Worm (Caenorhabditis elegans) whole organism, young adult: ENCODE results near the gene sru-17.

ENCODE experiments used
- Y53G8AR.9 ChIP-seq: fragments of 200-800 bp; sonication (Bioruptor generic); conservative IDR thresholded peaks from 2 replicates; pipeline ENCODE4 v1.3.6; 2022; ENCODE audit warnings: missing genetic modification reagents, missing genetic modification characterization, missing compliant biosample characterization
- aptf-2 ChIP-seq: fragments of 200-800 bp; sonication (Bioruptor generic); conservative IDR thresholded peaks from 2 replicates; pipeline ENCODE4 v1.3.6; 2022; ENCODE audit warnings: missing genetic modification reagents, missing genetic modification characterization, missing compliant biosample characterization
- atf-7 ChIP-seq: sonication (generic microtip); optimal IDR thresholded peaks from 2 replicates; lab custom pipeline; 2017; ENCODE audit warnings: mild to moderate bottlenecking, missing genetic modification characterization, missing compliant biosample characterization
- athp-1 ChIP-seq: sonication (generic microtip); optimal IDR thresholded peaks from 2 replicates; lab custom pipeline; 2017; ENCODE audit warnings: mild to moderate bottlenecking, missing genetic modification characterization, missing compliant biosample characterization
- ekl-4 ChIP-seq: fragments of 200-800 bp; sonication (Bioruptor generic); IDR thresholded peaks from 2 replicates; pipeline ENCODE4 v1.3.6; 2022; ENCODE audit warnings: missing genetic modification reagents, missing genetic modification characterization, missing compliant biosample characterization
- hrde-1 ChIP-seq: sonication (generic microtip); optimal IDR thresholded peaks from 2 replicates; lab custom pipeline; 2016; ENCODE audit warnings: missing genetic modification characterization, mild to moderate bottlenecking, missing compliant biosample characterization, moderate library complexity, missing genotype, missing genetic modification reagents, borderline replicate concordance
- nhr-80 ChIP-seq: sonication (generic microtip); optimal IDR thresholded peaks from 2 replicates; lab custom pipeline; 2016; ENCODE audit warnings: missing genetic modification characterization, missing compliant biosample characterization
- snpc-1.3 ChIP-seq: sonication (generic microtip); optimal IDR thresholded peaks from 2 replicates; lab custom pipeline; 2017; ENCODE audit warnings: missing genetic modification characterization, mild to moderate bottlenecking, missing compliant biosample characterization, antibody characterized with exemption, moderate library complexity, missing genotype, missing genetic modification reagents; ENCODE audit not compliant: insufficient read depth
- zim-3 ChIP-seq: sonication (generic microtip); optimal IDR thresholded peaks from 2 replicates; lab custom pipeline; 2017; ENCODE audit warnings: mild to moderate bottlenecking, missing genetic modification characterization, moderate library complexity, missing compliant biosample characterization

Gene sru-17

ce11 chrIV:12551944-12552343 lies 46.4 kb downstream of the sru-17 start:
- TF ChIP-seq hrde-1 (tag; lab: Kevin White, UChicago) (no peak), nhr-80 (tag; lab: Kevin White, UChicago) (no peak), aptf-2 (no peak), atf-7 (tag; lab: Kevin White, UChicago) (no peak), athp-1 (tag; lab: Kevin White, UChicago) (no peak), ekl-4 (GFP tag; lab: Robert Waterston, UW) (no peak), Y53G8AR.9 (GFP tag; lab: Robert Waterston, UW) (no peak), zim-3 (no peak), snpc-1.3 (tag; lab: Kevin White, UChicago) (no peak)
